Worm (Caenorhabditis elegans) whole organism, L2 larva: ENCODE data around the gene fbxa-118.

Experiments
- R02D3.7 ChIP-seq: fragments of 150-350 bp; optimal IDR thresholded peaks from 2 replicates; lab custom pipeline; 2014; ENCODE audit warnings: missing biosample characterization, missing genetic modification characterization
- ZK546.5 ChIP-seq: sonication (generic microtip); optimal IDR thresholded peaks from 2 replicates; lab custom pipeline; 2017; ENCODE audit warnings: missing biosample characterization, missing genetic modification characterization
- blmp-1 ChIP-seq: sonication (generic microtip); optimal IDR thresholded peaks from 2 replicates; lab custom pipeline; 2017; ENCODE audit warnings: missing genetic modification characterization, mild to moderate bottlenecking, missing compliant biosample characterization, antibody characterized with exemption, moderate library complexity; ENCODE audit not compliant: insufficient read depth
- nhr-77 ChIP-seq: fragments of 150-350 bp; optimal IDR thresholded peaks from 2 replicates; lab custom pipeline; 2014; ENCODE audit warnings: missing biosample characterization, missing genetic modification characterization
- snpc-4 ChIP-seq: fragments of 150-350 bp; optimal IDR thresholded peaks from 2 replicates; lab custom pipeline; 2014; ENCODE audit warnings: missing biosample characterization, missing genetic modification characterization

- no peak for TF ChIP-seq snpc-4
- no peak for TF ChIP-seq nhr-77 (tag; lab: Kevin White, UChicago)
- TF ChIP-seq R02D3.7 (tag; lab: Kevin White, UChicago): no peak
- TF ChIP-seq ZK546.5 (tag; lab: Kevin White, UChicago): no peak
- TF ChIP-seq blmp-1: no peak
These were observed 28.4 kb upstream of the fbxa-118 start for ce11 chrV:19805548-19805947.
